Fruit fly (Drosophila melanogaster) whole organism, embryonic: Measurements from ENCODE around the gene glob1.

Source experiments
- ATbp ChIP-seq: fragments of 200-800 bp; sonication (Bioruptor generic); optimal IDR thresholded peaks from 2 replicates; lab custom pipeline; 2017; ENCODE audit warnings: missing biosample characterization, mild to moderate bottlenecking, missing genetic modification characterization, missing genetic modification reagents
- Awh ChIP-seq: fragments of 200-800 bp; sonication (Bioruptor generic); IDR thresholded peaks from 2 replicates; pipeline ENCODE4, ENCODE4 v1.3.6; 2022; ENCODE audit warnings: missing biosample characterization, missing genetic modification characterization
- B-H1 ChIP-seq: fragments of 200-800 bp; sonication (Bioruptor generic); IDR thresholded peaks from 3 replicates; pipeline ENCODE4 v1.3.6; 2022; ENCODE audit warnings: missing biosample characterization, missing genetic modification characterization
- B-H2 ChIP-seq: fragments of 200-800 bp; sonication (Bioruptor generic); optimal IDR thresholded peaks from 2 replicates; lab custom pipeline; 2018; ENCODE audit warnings: missing biosample characterization, mild to moderate bottlenecking, missing genetic modification characterization
- CG10654 ChIP-seq: fragments of 200-800 bp; sonication (Bioruptor generic); optimal IDR thresholded peaks from 2 replicates; lab custom pipeline; 2016; ENCODE audit warnings: missing biosample characterization, missing genetic modification characterization
- CG12299 ChIP-seq: fragments of 200-800 bp; sonication (Bioruptor generic); optimal IDR thresholded peaks from 2 replicates; lab custom pipeline; 2018; ENCODE audit warnings: missing biosample characterization, mild to moderate bottlenecking, missing genetic modification characterization
- CG12391 ChIP-seq: fragments of 200-800 bp; sonication (Bioruptor generic); optimal IDR thresholded peaks from 3 replicates; lab custom pipeline; 2018; ENCODE audit warnings: missing biosample characterization, mild to moderate bottlenecking, missing genetic modification characterization, moderate library complexity
- CG12942 ChIP-seq: fragments of 200-800 bp; sonication (Bioruptor generic); optimal IDR thresholded peaks from 3 replicates; lab custom pipeline; 2016; ENCODE audit warnings: missing biosample characterization, missing genetic modification characterization
- CG15696 ChIP-seq: fragments of 200-800 bp; sonication (Bioruptor generic); optimal IDR thresholded peaks from 2 replicates; lab custom pipeline; 2019; ENCODE audit warnings: missing biosample characterization, mild to moderate bottlenecking, missing genetic modification characterization, moderate library complexity
- CG1603 ChIP-seq: fragments of 200-800 bp; sonication (Bioruptor generic); optimal IDR thresholded peaks from 2 replicates; lab custom pipeline; 2019; ENCODE audit warnings: missing biosample characterization, mild to moderate bottlenecking, missing genetic modification characterization, moderate library complexity
- CG16779 ChIP-seq: fragments of 200-800 bp; sonication (Bioruptor generic); IDR thresholded peaks from 2 replicates; pipeline ENCODE4 v1.3.6; 2022; ENCODE audit warnings: missing biosample characterization, missing genetic modification characterization
- CG18011 ChIP-seq: fragments of 200-800 bp; sonication (Bioruptor generic); optimal IDR thresholded peaks from 2 replicates; lab custom pipeline; 2017; ENCODE audit warnings: missing biosample characterization, missing genetic modification characterization, mild to moderate bottlenecking, moderate library complexity, missing genotype
- CG2199 ChIP-seq: fragments of 200-800 bp; sonication (Bioruptor generic); IDR thresholded peaks from 3 replicates; pipeline ENCODE4 v1.3.6; 2022; ENCODE audit warnings: missing biosample characterization, missing genetic modification characterization
- CG30403 ChIP-seq: fragments of 200-800 bp; sonication (Bioruptor generic); optimal IDR thresholded peaks from 3 replicates; lab custom pipeline; 2016; ENCODE audit warnings: missing biosample characterization, missing genetic modification characterization
- CG31441 ChIP-seq: fragments of 200-800 bp; sonication (Bioruptor generic); IDR thresholded peaks from 2 replicates; pipeline ENCODE4 v1.3.6; 2022; ENCODE audit warnings: missing biosample characterization, missing genetic modification characterization
- CG42726 ChIP-seq: fragments of 200-800 bp; sonication (Bioruptor generic); IDR thresholded peaks from 2 replicates; pipeline ENCODE4 v1.3.6; 2022; ENCODE audit warnings: missing biosample characterization, missing genetic modification characterization; ENCODE audit not compliant: partially characterized antibody
- CG5245 ChIP-seq: fragments of 200-800 bp; sonication (Bioruptor generic); optimal IDR thresholded peaks from 3 replicates; lab custom pipeline; 2016; ENCODE audit warnings: missing biosample characterization, missing genetic modification characterization
- CG8089 ChIP-seq: fragments of 200-800 bp; sonication (Bioruptor generic); optimal IDR thresholded peaks from 3 replicates; lab custom pipeline; 2016; ENCODE audit warnings: missing biosample characterization, missing genetic modification characterization
- CG8290 ChIP-seq, 3 experiments: fragments of 200-800 bp; sonication (Bioruptor generic); optimal IDR thresholded peaks; 2 replicates each; lab custom pipeline; 2016 to 2019; ENCODE audit warnings: missing biosample characterization in 3 of 3, missing genetic modification characterization in 3 of 3, mild to moderate bottlenecking in 2 of 3, moderate library complexity in 1 of 3
- CG8388 ChIP-seq: fragments of 200-800 bp; sonication (Bioruptor generic); optimal IDR thresholded peaks from 2 replicates; lab custom pipeline; 2019; ENCODE audit warnings: missing biosample characterization, mild to moderate bottlenecking, missing genetic modification characterization, moderate library complexity
- CG9876 ChIP-seq: fragments of 200-800 bp; sonication (Bioruptor generic); optimal IDR thresholded peaks from 2 replicates; lab custom pipeline; 2016; ENCODE audit warnings: missing biosample characterization, missing genetic modification characterization
- CkIIα-i1 ChIP-seq: fragments of 200-800 bp; sonication (Bioruptor generic); IDR thresholded peaks from 2 replicates; pipeline ENCODE4 v1.3.6; 2022; ENCODE audit warnings: missing biosample characterization, missing genetic modification characterization
- Deaf1 ChIP-seq: fragments of 200-800 bp; optimal IDR thresholded peaks from 3 replicates; lab custom pipeline; 2019; ENCODE audit warnings: missing biosample characterization, mild to moderate bottlenecking, missing genetic modification characterization, moderate library complexity
- Ets65A ChIP-seq: fragments of 200-800 bp; sonication (Bioruptor generic); peaks from one replicate; lab custom pipeline; 2016; ENCODE audit warnings: missing biosample characterization, missing genetic modification characterization
- Gug ChIP-seq: fragments of 200-800 bp; sonication (Bioruptor generic); IDR thresholded peaks from 4 replicates; pipeline ENCODE4 v1.3.6; 2022; ENCODE audit warnings: missing biosample characterization, missing genetic modification characterization
- Hmr ChIP-seq: fragments of 200-800 bp; sonication (Bioruptor generic); optimal IDR thresholded peaks from 3 replicates; lab custom pipeline; 2017; ENCODE audit warnings: mild to moderate bottlenecking, missing biosample characterization, missing genetic modification reagents, missing genetic modification characterization
- Mad ChIP-seq: fragments of 200-800 bp; sonication (Bioruptor generic); optimal IDR thresholded peaks from 2 replicates; lab custom pipeline; 2016; ENCODE audit warnings: missing biosample characterization, missing genetic modification characterization
- Nf-YC ChIP-seq: fragments of 200-800 bp; optimal IDR thresholded peaks from 3 replicates; lab custom pipeline; 2019; ENCODE audit warnings: missing biosample characterization, mild to moderate bottlenecking, missing genetic modification characterization, moderate library complexity
- Opbp ChIP-seq: fragments of 200-800 bp; sonication (Bioruptor generic); IDR thresholded peaks from 3 replicates; pipeline ENCODE4 v1.3.6; 2022; ENCODE audit warnings: missing biosample characterization, missing genetic modification characterization; ENCODE audit not compliant: partially characterized antibody
- Pdp1 ChIP-seq, 2 experiments: fragments of 200-800 bp; sonication (Bioruptor generic); optimal IDR thresholded peaks; 3 replicates each; lab custom pipeline; 2016; ENCODE audit warnings: missing biosample characterization in 2 of 2, missing genetic modification characterization in 2 of 2, mild to moderate bottlenecking in 1 of 2, moderate library complexity in 1 of 2
- Ptx1 ChIP-seq: fragments of 200-800 bp; sonication (Bioruptor generic); IDR thresholded peaks from 2 replicates; pipeline ENCODE4 v1.3.6; 2022; ENCODE audit warnings: missing biosample characterization, missing genetic modification characterization
- Sin3A ChIP-seq: fragments of >200 bp; optimal IDR thresholded peaks from 2 replicates; lab custom pipeline; 2018
- ato ChIP-seq: fragments of 200-800 bp; sonication (Bioruptor generic); IDR thresholded peaks from 2 replicates; pipeline ENCODE4 v1.3.6; 2022; ENCODE audit warnings: missing biosample characterization, missing genetic modification characterization; ENCODE audit not compliant: partially characterized antibody
- cg ChIP-seq: fragments of 200-800 bp; sonication (Bioruptor generic); optimal IDR thresholded peaks from 3 replicates; lab custom pipeline; 2019; ENCODE audit warnings: missing biosample characterization, mild to moderate bottlenecking, missing genetic modification characterization, moderate library complexity
- crol ChIP-seq: fragments of 200-800 bp; sonication (Bioruptor generic); IDR thresholded peaks from 2 replicates; pipeline ENCODE4 v1.3.6; 2022; ENCODE audit warnings: missing biosample characterization, missing genetic modification characterization
- dati ChIP-seq: fragments of 200-800 bp; sonication (Bioruptor generic); IDR thresholded peaks from 2 replicates; pipeline ENCODE4 v1.3.6; 2022; ENCODE audit warnings: missing biosample characterization, missing genetic modification characterization
- dmrt11E ChIP-seq: fragments of 200-800 bp; sonication (Bioruptor generic); optimal IDR thresholded peaks from 3 replicates; lab custom pipeline; 2018; ENCODE audit warnings: missing biosample characterization, mild to moderate bottlenecking, missing genetic modification characterization, moderate library complexity
- exex ChIP-seq: fragments of 200-800 bp; sonication (Bioruptor generic); optimal IDR thresholded peaks from 4 replicates; lab custom pipeline; 2018; ENCODE audit warnings: missing biosample characterization, mild to moderate bottlenecking, missing genetic modification characterization, moderate library complexity
- ken ChIP-seq: fragments of 200-800 bp; sonication (Bioruptor generic); IDR thresholded peaks from 3 replicates; pipeline ENCODE4 v1.3.6; 2022; ENCODE audit warnings: missing biosample characterization, missing genetic modification characterization
- lola ChIP-seq, 3 experiments: fragments of >200 bp in 2 of 3; fragments of 200-800 bp in 1 of 3; sonication (Bioruptor generic) in 1 of 3; optimal IDR thresholded peaks; 2 replicates each; lab custom pipeline; 2017 to 2019; ENCODE audit warnings: missing biosample characterization in 3 of 3, missing genetic modification characterization in 3 of 3, mild to moderate bottlenecking in 1 of 3, moderate library complexity in 1 of 3
- maf-S ChIP-seq: fragments of 200-800 bp; sonication (Bioruptor generic); optimal IDR thresholded peaks from 2 replicates; lab custom pipeline; 2016; ENCODE audit warnings: missing biosample characterization, missing genetic modification characterization
- onecut ChIP-seq: fragments of 200-800 bp; sonication (Bioruptor generic); IDR thresholded peaks from 2 replicates; pipeline ENCODE4 v1.3.6; 2022; ENCODE audit warnings: missing biosample characterization, missing genetic modification characterization
- pb ChIP-seq: fragments of 200-800 bp; sonication (Bioruptor generic); optimal IDR thresholded peaks from 3 replicates; lab custom pipeline; 2016; ENCODE audit warnings: missing biosample characterization, missing genetic modification characterization
- prd ChIP-seq, 3 experiments: fragments of >200 bp in 2 of 3; fragments of 200-800 bp in 1 of 3; sonication (Bioruptor generic) in 1 of 3; optimal IDR thresholded peaks in 2 of 3; IDR thresholded peaks in 1 of 3; 2 replicates in 2 of 3; 3 replicates in 1 of 3; pipeline versions ENCODE4 v1.3.6 to Lab custom; 2017 to 2022; ENCODE audit warnings: missing biosample characterization in 1 of 3, missing genetic modification characterization in 1 of 3
- scrt ChIP-seq: fragments of 200-800 bp; sonication (Bioruptor generic); optimal IDR thresholded peaks from 2 replicates; lab custom pipeline; 2018; ENCODE audit warnings: missing biosample characterization, mild to moderate bottlenecking, missing genetic modification characterization, moderate library complexity
- ssp ChIP-seq: fragments of 200-800 bp; sonication (Bioruptor generic); IDR thresholded peaks from 2 replicates; pipeline ENCODE4 v1.3.6; 2022; ENCODE audit warnings: missing biosample characterization, missing genetic modification characterization
- stwl ChIP-seq: fragments of 200-800 bp; sonication (Bioruptor generic); optimal IDR thresholded peaks from 3 replicates; lab custom pipeline; 2018; ENCODE audit warnings: missing biosample characterization, mild to moderate bottlenecking, missing genetic modification characterization, moderate library complexity
- unpg ChIP-seq: fragments of 200-800 bp; sonication (Bioruptor generic); optimal IDR thresholded peaks from 3 replicates; lab custom pipeline; 2018; ENCODE audit warnings: missing biosample characterization, mild to moderate bottlenecking, missing genetic modification characterization, moderate library complexity
- zf30C ChIP-seq: fragments of 200-800 bp; sonication (Bioruptor generic); optimal IDR thresholded peaks from 3 replicates; lab custom pipeline; 2018; ENCODE audit warnings: missing biosample characterization, mild to moderate bottlenecking, missing genetic modification characterization

The glob1 gene

dm6 chr3R:15933609-15934232 is 29.3 kb upstream of the glob1 start, which contains the start of the genes CG5478 and blp (continued):
- TF ChIP-seq CG9876 (no peak), ato (GFP tag; lab: Robert Waterston, UW) (peak; percentile 95), ken (GFP tag; lab: Robert Waterston, UW) (no peak), pb (GFP tag; lab: Kevin White, UChicago) (no peak), cg (GFP tag; lab: Kevin White, UChicago) (no peak), ATbp (GFP tag; lab: Kevin White, UChicago) (no peak), CG12942 (GFP tag; lab: Kevin White, UChicago) (no peak), lola (GFP tag; optimal IDR thresholded peaks at IDR 0.05; lab: Kevin White, UChicago) (no peak), Ptx1 (no peak), CG2199 (GFP tag; lab: Robert Waterston, UW) (no peak), Gug (GFP tag; lab: Robert Waterston, UW) (no peak), CG30403 (GFP tag; lab: Kevin White, UChicago) (no peak), Ets65A (GFP tag; lab: Kevin White, UChicago) (peak; percentile 3), CG42726 (GFP tag; lab: Robert Waterston, UW) (peak; percentile 33; the same call in 1 of the 2 replicates), zf30C (GFP tag; lab: Kevin White, UChicago) (no peak), CG16779 (GFP tag; lab: Robert Waterston, UW) (no peak), crol (GFP tag; lab: Robert Waterston, UW) (no peak), onecut (no peak), CG15696 (tag; lab: Kevin White, UChicago) (no peak), Sin3A (lab: Kevin White, UChicago) (no peak), CG10654 (GFP tag; lab: Kevin White, UChicago) (no peak), scrt (no peak), Hmr (GFP tag; lab: Kevin White, UChicago) (no peak), CG8290 (GFP tag; optimal IDR thresholded peaks at IDR 0.05; lab: Kevin White, UChicago) (no peak), CG8290 (tag; optimal IDR thresholded peaks at IDR 0.05; lab: Kevin White, UChicago) (no peak), CG12391 (tag; lab: Kevin White, UChicago) (no peak), dati (GFP tag; lab: Robert Waterston, UW) (no peak), CG8388 (GFP tag; lab: Kevin White, UChicago) (no peak), unpg (GFP tag; lab: Kevin White, UChicago) (no peak), CkIIα-i1 (GFP tag; lab: Robert Waterston, UW) (no peak), prd (optimal IDR thresholded peaks at IDR 0.05; lab: Kevin White, UChicago) (no peak), prd (GFP tag; IDR thresholded peaks at IDR 0.05; lab: Robert Waterston, UW) (no peak), CG1603 (tag; lab: Kevin White, UChicago) (peak; percentile 31), exex (tag; lab: Kevin White, UChicago) (no peak), stwl (tag; lab: Kevin White, UChicago) (peak; percentile 68), Mad (GFP tag; lab: Kevin White, UChicago) (no peak), ssp (GFP tag; lab: Robert Waterston, UW) (no peak), B-H1 (GFP tag; lab: Robert Waterston, UW) (no peak), CG31441 (GFP tag; lab: Robert Waterston, UW) (peak; percentile 46), Nf-YC (tag; lab: Kevin White, UChicago) (no peak), dmrt11E (tag; lab: Kevin White, UChicago) (no peak), CG5245 (GFP tag; lab: Kevin White, UChicago) (no peak), Pdp1 (GFP tag; optimal IDR thresholded peaks at IDR 0.05; lab: Kevin White, UChicago) (peak in 1 of 2 experiments; percentile 97), CG18011 (GFP tag; lab: Kevin White, UChicago) (no peak), Awh (GFP tag; lab: Robert Waterston, UW) (no peak), Opbp (GFP tag; lab: Robert Waterston, UW) (peak; percentile 88), B-H2 (GFP tag; lab: Kevin White, UChicago) (no peak), maf-S (GFP tag; lab: Kevin White, UChicago) (no peak), Deaf1 (tag; lab: Kevin White, UChicago) (no peak), CG8089 (GFP tag; lab: Kevin White, UChicago) (no peak), CG12299 (peak; percentile 23)
